Fruit fly (Drosophila melanogaster) whole organism, wandering third instar larva: ENCODE data around the gene CG6695.

Source experiments
- CrebA ChIP-seq: fragments of 200-800 bp; sonication (Bioruptor generic); optimal IDR thresholded peaks from 2 replicates; lab custom pipeline; 2016; ENCODE audit warnings: missing biosample characterization, mild to moderate bottlenecking, missing genetic modification characterization, borderline replicate concordance
- GATAd ChIP-seq: sonication (Bioruptor generic); optimal IDR thresholded peaks from 2 replicates; lab custom pipeline; 2016; ENCODE audit warnings: missing biosample characterization, missing genetic modification characterization
- Mio ChIP-seq: sonication (Bioruptor generic); optimal IDR thresholded peaks from 2 replicates; lab custom pipeline; 2016; ENCODE audit warnings: missing biosample characterization, missing genetic modification characterization
- fru ChIP-seq: fragments of 200-800 bp; sonication (Bioruptor generic); optimal IDR thresholded peaks from 3 replicates; lab custom pipeline; 2016; ENCODE audit warnings: missing biosample characterization, mild to moderate bottlenecking, missing genetic modification characterization
- h ChIP-seq: fragments of 200-800 bp; sonication (Bioruptor generic); optimal IDR thresholded peaks from 3 replicates; lab custom pipeline; 2016; ENCODE audit warnings: missing biosample characterization, mild to moderate bottlenecking, missing genetic modification characterization
- pan ChIP-seq: fragments of >200 bp; optimal IDR thresholded peaks from 2 replicates; lab custom pipeline; 2017
- psq ChIP-seq: fragments of 200-800 bp; sonication (Bioruptor generic); optimal IDR thresholded peaks from 3 replicates; lab custom pipeline; 2017; ENCODE audit warnings: missing biosample characterization, mild to moderate bottlenecking, missing genetic modification characterization, moderate library complexity

DNA sequence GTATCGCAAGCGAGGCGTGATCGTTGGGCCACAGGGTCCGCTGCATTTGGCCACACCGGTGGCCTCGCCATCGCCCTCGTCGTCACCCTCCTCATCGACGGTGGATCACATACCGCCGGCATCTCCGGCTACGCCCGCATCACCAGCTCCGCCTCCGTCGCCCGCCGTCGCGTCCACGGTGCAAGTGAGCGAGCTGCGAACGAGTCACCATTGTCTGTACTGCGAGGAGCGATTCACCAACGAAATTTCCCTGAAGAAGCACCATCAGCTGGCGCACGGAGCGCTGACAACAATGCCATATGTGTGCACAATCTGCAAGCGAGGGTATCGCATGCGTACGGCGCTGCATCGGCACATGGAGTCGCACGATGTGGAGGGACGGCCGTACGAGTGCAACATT lies 34.4 kb upstream of the CG6695 start:
- TF ChIP-seq psq (GFP tag; lab: Kevin White, UChicago): no peak
- TF ChIP-seq Mio (GFP tag; lab: Kevin White, UChicago): no peak
- no peak for TF ChIP-seq GATAd
- no peak for TF ChIP-seq h (GFP tag; lab: Kevin White, UChicago)
- TF ChIP-seq pan: no peak
- no peak for TF ChIP-seq CrebA (GFP tag; lab: Kevin White, UChicago)
- no peak for TF ChIP-seq fru
